Fruit fly (Drosophila melanogaster) whole organism, embryonic: ENCODE measurements around the gene CG13876.

ENCODE experiments used
- Awh ChIP-seq: fragments of 200-800 bp; sonication (Bioruptor generic); IDR thresholded peaks from 2 replicates; pipeline ENCODE4, ENCODE4 v1.3.6; 2022; ENCODE audit warnings: missing biosample characterization, missing genetic modification characterization
- Blimp-1 ChIP-seq: fragments of 200-800 bp; sonication (Bioruptor generic); optimal IDR thresholded peaks from 3 replicates; lab custom pipeline; 2018; ENCODE audit warnings: missing biosample characterization, missing genetic modification characterization, mild to moderate bottlenecking, moderate library complexity, missing genetic modification reagents
- BtbVII ChIP-seq: fragments of 200-800 bp; sonication (Bioruptor generic); optimal IDR thresholded peaks from 3 replicates; lab custom pipeline; 2017; ENCODE audit warnings: missing biosample characterization, mild to moderate bottlenecking, missing genetic modification characterization
- CG12071 ChIP-seq: fragments of 200-800 bp; sonication (Bioruptor generic); optimal IDR thresholded peaks from 3 replicates; lab custom pipeline; 2018; ENCODE audit warnings: missing biosample characterization, mild to moderate bottlenecking, missing genetic modification characterization
- CG12236 ChIP-seq: fragments of 200-800 bp; sonication (Bioruptor generic); optimal IDR thresholded peaks from 2 replicates; lab custom pipeline; 2016; ENCODE audit warnings: missing biosample characterization, missing genetic modification characterization
- CG13894 ChIP-seq: fragments of 200-800 bp; sonication (Bioruptor generic); optimal IDR thresholded peaks from 3 replicates; lab custom pipeline; 2018; ENCODE audit warnings: missing biosample characterization, mild to moderate bottlenecking, missing genetic modification characterization, moderate library complexity
- CG15011 ChIP-seq: fragments of 200-800 bp; sonication (Bioruptor generic); optimal IDR thresholded peaks from 3 replicates; lab custom pipeline; 2018; ENCODE audit warnings: missing biosample characterization, mild to moderate bottlenecking, missing genetic modification characterization
- CG17385 ChIP-seq: fragments of 200-800 bp; sonication (Bioruptor generic); optimal IDR thresholded peaks from 3 replicates; lab custom pipeline; 2018; ENCODE audit warnings: missing biosample characterization, mild to moderate bottlenecking, missing genetic modification characterization
- CG2199 ChIP-seq: fragments of 200-800 bp; sonication (Bioruptor generic); IDR thresholded peaks from 3 replicates; pipeline ENCODE4 v1.3.6; 2022; ENCODE audit warnings: missing biosample characterization, missing genetic modification characterization
- CG2202 ChIP-seq: fragments of 200-800 bp; sonication (Bioruptor generic); optimal IDR thresholded peaks from 2 replicates; lab custom pipeline; 2018; ENCODE audit warnings: missing biosample characterization, mild to moderate bottlenecking, missing genetic modification characterization
- CG31441 ChIP-seq: fragments of 200-800 bp; sonication (Bioruptor generic); IDR thresholded peaks from 2 replicates; pipeline ENCODE4 v1.3.6; 2022; ENCODE audit warnings: missing biosample characterization, missing genetic modification characterization
- CG4360 ChIP-seq: fragments of 200-800 bp; sonication (Bioruptor generic); IDR thresholded peaks from 2 replicates; pipeline ENCODE4 v1.3.6; 2022; ENCODE audit warnings: missing biosample characterization, missing genetic modification characterization
- CG6683 ChIP-seq: fragments of 200-800 bp; sonication (Bioruptor generic); optimal IDR thresholded peaks from 2 replicates; lab custom pipeline; 2017; ENCODE audit warnings: missing biosample characterization, mild to moderate bottlenecking, missing genetic modification characterization, missing genetic modification reagents
- CG8089 ChIP-seq: fragments of 200-800 bp; sonication (Bioruptor generic); optimal IDR thresholded peaks from 3 replicates; lab custom pipeline; 2016; ENCODE audit warnings: missing biosample characterization, missing genetic modification characterization
- CG8281 ChIP-seq: fragments of 200-800 bp; sonication (Bioruptor generic); optimal IDR thresholded peaks from 2 replicates; lab custom pipeline; 2018; ENCODE audit warnings: missing biosample characterization, mild to moderate bottlenecking, missing genetic modification characterization, moderate library complexity
- CG8478 ChIP-seq: fragments of >200 bp; optimal IDR thresholded peaks from 2 replicates; lab custom pipeline; 2018
- CG8924 ChIP-seq: fragments of 200-800 bp; optimal IDR thresholded peaks from 3 replicates; lab custom pipeline; 2019; ENCODE audit warnings: missing biosample characterization, mild to moderate bottlenecking, missing genetic modification characterization, moderate library complexity
- Dek ChIP-seq: fragments of 200-800 bp; sonication (Bioruptor generic); optimal IDR thresholded peaks from 3 replicates; lab custom pipeline; 2019; ENCODE audit warnings: missing biosample characterization, mild to moderate bottlenecking, missing genetic modification characterization, moderate library complexity
- Dip2 ChIP-seq: fragments of 200-800 bp; sonication (Bioruptor generic); IDR thresholded peaks from 2 replicates; pipeline ENCODE4 v1.3.6; 2022; ENCODE audit warnings: missing biosample characterization, missing genetic modification characterization
- Eip74EF ChIP-seq, 2 experiments: fragments of 200-800 bp in 1 of 2; fragments of >200 bp in 1 of 2; sonication (Bioruptor generic) in 1 of 2; optimal IDR thresholded peaks; 2 replicates each; lab custom pipeline; 2017 to 2019; ENCODE audit warnings: missing biosample characterization in 2 of 2, missing genetic modification characterization in 2 of 2, mild to moderate bottlenecking in 1 of 2, moderate library complexity in 1 of 2
- Hmx ChIP-seq: fragments of 200-800 bp; sonication (Bioruptor generic); optimal IDR thresholded peaks from 2 replicates; lab custom pipeline; 2016; ENCODE audit warnings: missing biosample characterization, missing genetic modification characterization
- Mes4 ChIP-seq: fragments of 200-800 bp; sonication (Bioruptor generic); optimal IDR thresholded peaks from 2 replicates; lab custom pipeline; 2016; ENCODE audit warnings: missing biosample characterization, missing genetic modification characterization
- Pdp1 ChIP-seq, 2 experiments: fragments of 200-800 bp; sonication (Bioruptor generic); optimal IDR thresholded peaks; 3 replicates each; lab custom pipeline; 2016; ENCODE audit warnings: missing biosample characterization in 2 of 2, missing genetic modification characterization in 2 of 2, mild to moderate bottlenecking in 1 of 2, moderate library complexity in 1 of 2
- Six4 ChIP-seq: fragments of 200-800 bp; sonication (Bioruptor generic); optimal IDR thresholded peaks from 2 replicates; lab custom pipeline; 2016; ENCODE audit warnings: missing biosample characterization, missing genetic modification characterization
- Sox100B ChIP-seq: fragments of 200-800 bp; sonication (Bioruptor generic); optimal IDR thresholded peaks from 3 replicates; lab custom pipeline; 2018; ENCODE audit warnings: missing biosample characterization, mild to moderate bottlenecking, missing genetic modification characterization
- bsh ChIP-seq, 2 experiments: fragments of 200-800 bp; sonication (Bioruptor generic); optimal IDR thresholded peaks; 2 replicates each; lab custom pipeline; 2017 to 2018; ENCODE audit warnings: mild to moderate bottlenecking in 2 of 2, missing biosample characterization in 2 of 2, missing genetic modification characterization in 2 of 2, moderate library complexity in 1 of 2
- cad ChIP-seq: fragments of >200 bp; optimal IDR thresholded peaks from 2 replicates; lab custom pipeline; 2017; ENCODE audit warnings: missing biosample characterization, missing genetic modification characterization
- gcm ChIP-seq: fragments of 200-800 bp; sonication (Bioruptor generic); optimal IDR thresholded peaks from 2 replicates; lab custom pipeline; 2019; ENCODE audit warnings: missing biosample characterization, mild to moderate bottlenecking, missing genetic modification characterization, moderate library complexity
- hkb ChIP-seq, 2 experiments: fragments of 200-800 bp in 1 of 2; fragments of >200 bp in 1 of 2; sonication (Bioruptor generic) in 1 of 2; IDR thresholded peaks in 1 of 2; optimal IDR thresholded peaks in 1 of 2; 2 replicates each; pipeline versions ENCODE4 v1.3.6 to Lab custom; 2017 to 2022; ENCODE audit warnings: missing biosample characterization in 1 of 2, missing genetic modification characterization in 1 of 2
- insv ChIP-seq, 2 experiments: fragments of 200-800 bp; sonication (Bioruptor generic); optimal IDR thresholded peaks; 3 replicates each; lab custom pipeline; 2016 to 2018; ENCODE audit warnings: missing biosample characterization in 2 of 2, missing genetic modification characterization in 2 of 2
- kni ChIP-seq: fragments of 200-800 bp; sonication (Bioruptor generic); optimal IDR thresholded peaks from 3 replicates; lab custom pipeline; 2017; ENCODE audit warnings: mild to moderate bottlenecking, missing biosample characterization, missing genetic modification reagents, missing genetic modification characterization
- luna ChIP-seq: fragments of 200-800 bp; sonication (Bioruptor generic); optimal IDR thresholded peaks from 2 replicates; lab custom pipeline; 2016; ENCODE audit warnings: missing biosample characterization, missing genetic modification characterization
- mld ChIP-seq: fragments of 200-800 bp; sonication (Bioruptor generic); IDR thresholded peaks from 3 replicates; pipeline ENCODE4 v1.3.6; 2022; ENCODE audit warnings: missing biosample characterization, missing genetic modification characterization; ENCODE audit not compliant: partially characterized antibody
- oc ChIP-seq: fragments of 200-800 bp; sonication (Bioruptor generic); optimal IDR thresholded peaks from 2 replicates; lab custom pipeline; 2018; ENCODE audit warnings: missing biosample characterization, mild to moderate bottlenecking, missing genetic modification characterization, moderate library complexity
- pros ChIP-seq: fragments of 200-800 bp; sonication (Bioruptor generic); optimal IDR thresholded peaks from 3 replicates; lab custom pipeline; 2019; ENCODE audit warnings: missing biosample characterization, mild to moderate bottlenecking, missing genetic modification characterization, moderate library complexity
- sc ChIP-seq, 3 experiments: fragments of >200 bp in 2 of 3; fragments of 200-800 bp in 1 of 3; sonication (Bioruptor generic) in 1 of 3; optimal IDR thresholded peaks; 2 replicates in 2 of 3; 3 replicates in 1 of 3; lab custom pipeline; 2017; ENCODE audit warnings: mild to moderate bottlenecking in 1 of 3, missing biosample characterization in 1 of 3, missing genetic modification characterization in 1 of 3, missing genetic modification reagents in 1 of 3
- scrt ChIP-seq: fragments of 200-800 bp; sonication (Bioruptor generic); optimal IDR thresholded peaks from 2 replicates; lab custom pipeline; 2018; ENCODE audit warnings: missing biosample characterization, mild to moderate bottlenecking, missing genetic modification characterization, moderate library complexity
- sens ChIP-seq: fragments of 200-800 bp; sonication (Bioruptor generic); peaks from one replicate; lab custom pipeline; 2016; ENCODE audit warnings: missing biosample characterization, missing genetic modification characterization
- so ChIP-seq: fragments of 200-800 bp; sonication (Bioruptor generic); IDR thresholded peaks from 3 replicates; pipeline ENCODE4 v1.3.6; 2022; ENCODE audit warnings: missing biosample characterization, missing genetic modification characterization
- stwl ChIP-seq: fragments of 200-800 bp; sonication (Bioruptor generic); optimal IDR thresholded peaks from 3 replicates; lab custom pipeline; 2018; ENCODE audit warnings: missing biosample characterization, mild to moderate bottlenecking, missing genetic modification characterization, moderate library complexity
- tll ChIP-seq, 2 experiments: fragments of 200-800 bp in 1 of 2; fragments of >200 bp in 1 of 2; sonication (Bioruptor generic) in 1 of 2; optimal IDR thresholded peaks; 2 replicates each; lab custom pipeline; 2017 to 2019; ENCODE audit warnings: missing biosample characterization in 2 of 2, missing genetic modification characterization in 2 of 2, mild to moderate bottlenecking in 1 of 2, moderate library complexity in 1 of 2
- tna ChIP-seq: fragments of 200-800 bp; sonication (Bioruptor generic); IDR thresholded peaks from 2 replicates; pipeline ENCODE4 v1.3.6; 2022; ENCODE audit warnings: missing biosample characterization, missing genetic modification characterization; ENCODE audit not compliant: partially characterized antibody
- twi ChIP-seq: fragments of 200-800 bp; optimal IDR thresholded peaks from 2 replicates; lab custom pipeline; 2019; ENCODE audit warnings: missing biosample characterization, mild to moderate bottlenecking, missing genetic modification characterization, moderate library complexity
- zfh1 ChIP-seq: fragments of 200-800 bp; sonication (Bioruptor generic); IDR thresholded peaks from 3 replicates; pipeline ENCODE4 v1.3.6; 2022; ENCODE audit warnings: missing biosample characterization, missing genetic modification characterization

The CG13876 gene

dm6 chr3L:157674-158179 lies 48.2 kb upstream of the CG13876 start:
- TF ChIP-seq Pdp1 (GFP tag; optimal IDR thresholded peaks at IDR 0.05; lab: Kevin White, UChicago) = peak in 1 of 2 experiments; percentile 1
- TF ChIP-seq CG17385 (GFP tag; lab: Kevin White, UChicago) = no peak
- TF ChIP-seq CG13894 (tag; lab: Kevin White, UChicago) = peak; percentile 5
- TF ChIP-seq kni (GFP tag; lab: Kevin White, UChicago) = no peak
- TF ChIP-seq oc (tag; lab: Kevin White, UChicago) = no peak
- TF ChIP-seq Hmx (GFP tag; lab: Kevin White, UChicago) = no peak
- TF ChIP-seq CG12071 (GFP tag; lab: Kevin White, UChicago) = no peak
- no peak for TF ChIP-seq Dek (tag; lab: Kevin White, UChicago)
- TF ChIP-seq mld (GFP tag; lab: Robert Waterston, UW) = no peak
- no peak for TF ChIP-seq Awh (GFP tag; lab: Robert Waterston, UW)
- TF ChIP-seq CG8924 (tag; lab: Kevin White, UChicago) = no peak
- no peak for TF ChIP-seq tna (GFP tag; lab: Robert Waterston, UW)
- peak; percentile 97 for TF ChIP-seq twi (tag; lab: Kevin White, UChicago)
- 0 out of 3 replicates have a peak, but pooled peaks have one; percentile 23 for TF ChIP-seq so (GFP tag; lab: Robert Waterston, UW)
- TF ChIP-seq bsh (GFP tag; optimal IDR thresholded peaks at IDR 0.05; lab: Kevin White, UChicago) = no peak
- no peak for TF ChIP-seq CG31441 (GFP tag; lab: Robert Waterston, UW)
- no peak for TF ChIP-seq Dip2
- peak in 1 of 2 experiments; percentile 9 for TF ChIP-seq tll (GFP tag; optimal IDR thresholded peaks at IDR 0.05; lab: Kevin White, UChicago)
- no peak for TF ChIP-seq BtbVII (GFP tag; lab: Kevin White, UChicago)
- TF ChIP-seq scrt (GFP tag; lab: Kevin White, UChicago) = no peak
- TF ChIP-seq luna (GFP tag; lab: Kevin White, UChicago) = no peak
- 0 out of 3 replicates have a peak, but pooled peaks have one; percentile 12 for TF ChIP-seq CG2199 (GFP tag; lab: Robert Waterston, UW)
- TF ChIP-seq CG15011 = no peak
- no peak for TF ChIP-seq CG8281 (tag; lab: Kevin White, UChicago)
- no peak for TF ChIP-seq CG8478 (lab: Kevin White, UChicago)
- no peak for TF ChIP-seq Sox100B (GFP tag; lab: Kevin White, UChicago)
- no peak for TF ChIP-seq hkb (optimal IDR thresholded peaks at IDR 0.05; lab: Kevin White, UChicago)
- TF ChIP-seq hkb (GFP tag; IDR thresholded peaks at IDR 0.05; lab: Robert Waterston, UW) = no peak
- TF ChIP-seq zfh1 = no peak
- peak; percentile 64 for TF ChIP-seq cad (GFP tag; lab: Kevin White, UChicago)
- TF ChIP-seq Mes4 = no peak
- TF ChIP-seq CG6683 (GFP tag; lab: Kevin White, UChicago) = no peak
- no peak for TF ChIP-seq sc (optimal IDR thresholded peaks at IDR 0.05; lab: Kevin White, UChicago)
- TF ChIP-seq sc (GFP tag; optimal IDR thresholded peaks at IDR 0.05; lab: Kevin White, UChicago) = no peak
- TF ChIP-seq, all 482 proteins: peak for 7

DNA sequence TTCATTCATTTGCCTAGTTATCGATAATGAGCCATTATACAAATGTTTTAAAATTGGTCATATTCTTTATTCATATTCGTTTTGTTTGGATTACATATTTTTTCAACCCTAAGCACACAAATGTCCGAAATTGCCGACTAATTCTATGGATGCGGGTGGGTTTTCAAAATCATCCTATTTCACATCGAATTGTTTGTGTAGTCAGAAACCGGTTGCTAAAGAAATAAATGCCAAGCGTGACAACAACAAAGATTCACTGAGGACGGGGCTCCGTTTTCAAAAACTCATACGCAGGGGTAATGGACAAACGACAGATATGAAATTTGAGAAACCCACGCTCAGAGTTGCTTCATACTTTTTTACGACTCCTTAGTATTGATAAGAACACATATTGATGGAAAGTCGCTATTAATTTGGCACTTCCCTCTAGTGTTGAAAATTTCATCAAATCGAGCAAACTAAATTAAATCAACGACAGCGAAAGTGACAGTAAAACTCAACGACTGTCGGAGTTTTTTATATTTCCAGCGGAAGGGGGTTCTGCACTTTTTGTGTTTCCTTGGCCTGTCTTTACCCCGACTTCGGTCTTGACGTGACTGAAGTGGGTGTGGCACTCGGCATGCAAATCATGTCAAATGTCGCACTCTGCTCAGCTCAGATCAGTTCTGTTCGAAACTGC lies 46.4 kb upstream of the CG13876 start:
- TF ChIP-seq insv (GFP tag; optimal IDR thresholded peaks at IDR 0.05; lab: Kevin White, UChicago) (peak in 1 of 2 experiments; percentile 63), Six4 (GFP tag; lab: Kevin White, UChicago) (peak; percentile 26), CG2202 (tag; lab: Kevin White, UChicago) (no peak), stwl (tag; lab: Kevin White, UChicago) (peak; percentile 14), CG8281 (tag; lab: Kevin White, UChicago) (peak; percentile 19), Blimp-1 (peak; percentile 51), sens (GFP tag; lab: Kevin White, UChicago) (peak; percentile 44), CG8089 (no peak), gcm (GFP tag; lab: Kevin White, UChicago) (peak; percentile 42), Eip74EF (GFP tag; optimal IDR thresholded peaks at IDR 0.05; lab: Kevin White, UChicago) (peak in 1 of 2 experiments; percentile 56), Awh (GFP tag; lab: Robert Waterston, UW) (0 out of 2 replicates have a peak, but pooled peaks have one; percentile 14), pros (GFP tag; lab: Kevin White, UChicago) (peak; percentile 78), CG4360 (GFP tag; lab: Robert Waterston, UW) (peak; percentile 66), CG12236 (GFP tag; lab: Kevin White, UChicago) (no peak), CG2199 (GFP tag; lab: Robert Waterston, UW) (peak; percentile 26; the same call in 1 of the 3 replicates)
